Worm (Caenorhabditis elegans): ENCODE measurements around the gene nhr-161.

DNA sequence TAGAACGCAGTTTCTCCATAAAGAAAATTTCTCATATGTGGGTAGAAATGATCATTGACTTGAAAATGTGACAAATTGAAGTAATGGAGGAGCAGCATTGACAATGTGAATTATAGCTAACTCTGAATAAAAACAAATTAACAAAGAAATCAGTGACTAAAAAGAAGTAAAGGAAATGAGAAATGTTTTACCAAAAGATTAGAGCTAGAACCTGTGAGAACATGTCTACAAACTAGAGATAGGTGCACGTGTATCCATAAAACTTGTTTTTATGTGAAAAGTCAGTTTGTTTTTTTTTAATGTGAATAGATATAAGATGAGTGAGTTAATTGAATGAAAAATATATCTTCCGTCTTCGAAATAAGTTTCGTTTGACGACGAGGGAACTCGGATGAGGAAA lies 3.7 kb downstream of the nhr-161 start, which contains the start of gene sre-12:
- TF ChIP-seq mep-1 (tag; optimal IDR thresholded peaks at IDR 0.05): no peak
- no peak for TF ChIP-seq nhr-237 (tag; optimal IDR thresholded peaks at IDR 0.05)
